Worm (Caenorhabditis elegans): ENCODE data around the gene mdt-30.
A peak's percentile ranks its signal among the peaks of the same experiment; 100 is the strongest.

The mdt-30 gene

DNA sequence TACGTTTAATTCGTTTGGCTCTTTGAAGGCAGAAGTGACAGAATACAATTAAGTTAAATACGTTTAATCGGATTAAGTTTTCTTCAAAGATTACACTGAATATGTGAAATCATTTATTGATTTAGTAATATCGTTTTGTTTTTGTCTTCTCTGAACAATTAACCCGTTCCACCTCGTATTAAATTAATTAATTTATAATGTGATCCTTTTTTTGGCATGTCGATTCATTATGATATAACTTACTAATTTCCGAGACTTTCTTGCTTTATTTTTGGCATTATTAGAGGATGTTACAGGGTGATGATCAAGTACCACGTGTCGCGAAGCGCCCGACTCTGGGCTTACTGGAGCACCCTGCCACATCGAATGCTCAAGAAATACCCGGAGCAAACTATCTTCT, 16.3 kb upstream of the mdt-30 start, which contains the start of gene K12H4.5:
TSS of gene K12H4.5 (plus strand) at position 301 of the 400 bp plus-strand sequence.
- TF ChIP-seq fkh-10 (GFP tag; optimal IDR thresholded peaks at IDR 0.05) (no peak), snu-23 (GFP tag; optimal IDR thresholded peaks at IDR 0.05) (no peak), efl-3 (GFP tag; optimal IDR thresholded peaks at IDR 0.05) (no peak), jun-1 (tag; optimal IDR thresholded peaks at IDR 0.05) (no peak), lin-35 (GFP tag; optimal IDR thresholded peaks at IDR 0.05) (no peak), snpc-4 (tag; optimal IDR thresholded peaks at IDR 0.05) (no peak), nhr-71 (tag; optimal IDR thresholded peaks at IDR 0.05) (no peak), nhr-19 (GFP tag; conservative IDR thresholded peaks at IDR 0.05) (no peak), egl-13 (tag; optimal IDR thresholded peaks at IDR 0.05) (no peak), xbp-1 (tag; optimal IDR thresholded peaks at IDR 0.05) (no peak), swsn-7 (tag; optimal IDR thresholded peaks at IDR 0.05) (no peak), elt-2 (tag; optimal IDR thresholded peaks at IDR 0.05) (no peak), hpl-2 (GFP tag; optimal IDR thresholded peaks at IDR 0.05) (no peak), pqm-1 (tag; optimal IDR thresholded peaks at IDR 0.05) (no peak), skn-1 (tag; optimal IDR thresholded peaks at IDR 0.05) (no peak)

- peak; percentile 94 for TF ChIP-seq unc-86 (tag; optimal IDR thresholded peaks at IDR 0.05)
- peak; percentile 96 for TF ChIP-seq nhr-90 (tag; optimal IDR thresholded peaks at IDR 0.05; ENCODE audit: poor library complexity)
- TF ChIP-seq elt-3 (tag; optimal IDR thresholded peaks at IDR 0.05) = peak; percentile 6 to 98 (median 74)
- TF ChIP-seq egl-27 (tag; optimal IDR thresholded peaks at IDR 0.05) = peak; percentile 83 to 97
- TF ChIP-seq lin-39 (tag; optimal IDR thresholded peaks at IDR 0.05) = peak; percentile 69
- peak; percentile 97 for TF ChIP-seq lir-3 (tag; optimal IDR thresholded peaks at IDR 0.05; ENCODE audit: poor library complexity)
- peak; percentile 80 for TF ChIP-seq F16B12.6 (tag; optimal IDR thresholded peaks at IDR 0.05)
- TF ChIP-seq skn-1 (tag; optimal IDR thresholded peaks at IDR 0.05) = peak; percentile 97
- no peak for TF ChIP-seq ets-5 (GFP tag; IDR thresholded peaks at IDR 0.05)
- TF ChIP-seq swsn-7 (tag; optimal IDR thresholded peaks at IDR 0.05) = peak; percentile 95
- TF ChIP-seq pqm-1 (tag; optimal IDR thresholded peaks at IDR 0.05) = peak; percentile 60
- TF ChIP-seq ces-1 (GFP tag; optimal IDR thresholded peaks at IDR 0.05) = peak; percentile 92
- TF ChIP-seq nhr-84 (tag; optimal IDR thresholded peaks at IDR 0.05) = no peak
- no peak for TF ChIP-seq ama-1 (optimal IDR thresholded peaks at IDR 0.05)
- peak; percentile 85 for TF ChIP-seq sox-4 (tag; optimal IDR thresholded peaks at IDR 0.05)
- no peak for TF ChIP-seq nhr-28 (tag; optimal IDR thresholded peaks at IDR 0.05)
- TF ChIP-seq rnt-1 (tag; optimal IDR thresholded peaks at IDR 0.05) = peak; percentile 99
- peak; percentile 96 for TF ChIP-seq hpl-2 (GFP tag; optimal IDR thresholded peaks at IDR 0.05)
- peak; percentile 45 for TF ChIP-seq ceh-90 (tag; optimal IDR thresholded peaks at IDR 0.05)
- TF ChIP-seq alr-1 (tag; optimal IDR thresholded peaks at IDR 0.05; ENCODE audit: borderline replicate concordance) = no peak
- TF ChIP-seq vab-15 (tag; optimal IDR thresholded peaks at IDR 0.05) = peak; percentile 99
- no peak for TF ChIP-seq hlh-17 (GFP tag; optimal IDR thresholded peaks at IDR 0.05; ENCODE audit: borderline replicate concordance)
- TF ChIP-seq nhr-19 (GFP tag; conservative IDR thresholded peaks at IDR 0.05) = peak; percentile 94
- no peak for TF ChIP-seq sptf-1 (tag; optimal IDR thresholded peaks at IDR 0.05)
- TF ChIP-seq snpc-4 (tag; optimal IDR thresholded peaks at IDR 0.05) = peak; percentile 79
- peak; percentile 31 for TF ChIP-seq Y116A8C.19 (tag; optimal IDR thresholded peaks at IDR 0.05; ENCODE audit: borderline replicate concordance)
- no peak for TF ChIP-seq nhr-12 (tag; optimal IDR thresholded peaks at IDR 0.05)
- peak; percentile 89 for TF ChIP-seq aly-2 (tag; optimal IDR thresholded peaks at IDR 0.05)
- TF ChIP-seq mab-9 (GFP tag; IDR thresholded peaks at IDR 0.05) = peak; percentile 86
- peak; percentile 75 for TF ChIP-seq grh-1 (GFP tag; IDR thresholded peaks at IDR 0.05)
- TF ChIP-seq efl-3 (GFP tag; optimal IDR thresholded peaks at IDR 0.05) = no peak
- peak; percentile 96 for TF ChIP-seq nhr-47 (tag; optimal IDR thresholded peaks at IDR 0.05)
- peak; percentile 17 for TF ChIP-seq nhr-76 (tag; optimal IDR thresholded peaks at IDR 0.05)
- peak; percentile 92 for TF ChIP-seq ceh-88 (GFP tag; IDR thresholded peaks at IDR 0.05)
- peak; percentile 98 for TF ChIP-seq mep-1 (tag; optimal IDR thresholded peaks at IDR 0.05)
- peak; percentile 75 for TF ChIP-seq elt-2 (tag; optimal IDR thresholded peaks at IDR 0.05)
- peak; percentile 49 for TF ChIP-seq zip-4 (GFP tag; optimal IDR thresholded peaks at IDR 0.05)
- peak; percentile 54 for TF ChIP-seq aha-1 (tag; optimal IDR thresholded peaks at IDR 0.05)
- peak; percentile 87 for TF ChIP-seq blmp-1 (tag; optimal IDR thresholded peaks at IDR 0.05)
- TF ChIP-seq lin-13 (GFP tag; optimal IDR thresholded peaks at IDR 0.05) = peak; percentile 98
- peak; percentile 92 to 93 (median 92) for TF ChIP-seq dpl-1 (GFP tag; optimal IDR thresholded peaks at IDR 0.05)
- peak; percentile 97 for TF ChIP-seq dsc-1 (tag; optimal IDR thresholded peaks at IDR 0.05)
- no peak for TF ChIP-seq tlp-1 (tag; optimal IDR thresholded peaks at IDR 0.05)
Observed at ce11 chrIII:8043784-8044183, 15.9 kb upstream of the mdt-30 start.

Data from whole organism, L1 larva.